Fruit fly (Drosophila melanogaster) whole organism, embryonic: Measurements from ENCODE around the gene Plzf.

ENCODE experiments used
- Atf6 ChIP-seq: fragments of 200-800 bp; sonication (Bioruptor generic); IDR thresholded peaks from 2 replicates; pipeline ENCODE4 v1.3.6; 2022; ENCODE audit warnings: missing biosample characterization, missing genetic modification characterization
- CG10979 ChIP-seq: fragments of 200-800 bp; sonication (Bioruptor generic); optimal IDR thresholded peaks from 2 replicates; lab custom pipeline; 2018; ENCODE audit warnings: missing biosample characterization, mild to moderate bottlenecking, missing genetic modification characterization, moderate library complexity
- CG12104 ChIP-seq: fragments of 200-800 bp; sonication (Bioruptor generic); optimal IDR thresholded peaks from 3 replicates; lab custom pipeline; 2016; ENCODE audit warnings: missing biosample characterization, missing genetic modification characterization
- CG12299 ChIP-seq: fragments of 200-800 bp; sonication (Bioruptor generic); optimal IDR thresholded peaks from 2 replicates; lab custom pipeline; 2018; ENCODE audit warnings: missing biosample characterization, mild to moderate bottlenecking, missing genetic modification characterization
- CG12659 ChIP-seq: fragments of 200-800 bp; sonication (Bioruptor generic); optimal IDR thresholded peaks from 3 replicates; lab custom pipeline; 2017; ENCODE audit warnings: mild to moderate bottlenecking, missing biosample characterization, missing genetic modification reagents, missing genetic modification characterization
- CG14667 ChIP-seq: fragments of 200-800 bp; sonication (Bioruptor generic); IDR thresholded peaks from 2 replicates; pipeline ENCODE4 v1.3.6; 2022; ENCODE audit warnings: missing biosample characterization, missing genetic modification characterization
- CG14710 ChIP-seq: fragments of 200-800 bp; sonication (Bioruptor generic); optimal IDR thresholded peaks from 3 replicates; lab custom pipeline; 2019; ENCODE audit warnings: missing biosample characterization, mild to moderate bottlenecking, missing genetic modification characterization, moderate library complexity
- CG17829 ChIP-seq: fragments of 200-800 bp; optimal IDR thresholded peaks from 2 replicates; lab custom pipeline; 2019; ENCODE audit warnings: missing biosample characterization, mild to moderate bottlenecking, missing genetic modification characterization, moderate library complexity
- CG18599 ChIP-seq: fragments of 200-800 bp; sonication (Bioruptor generic); optimal IDR thresholded peaks from 3 replicates; lab custom pipeline; 2017; ENCODE audit warnings: missing biosample characterization, missing genetic modification characterization, mild to moderate bottlenecking, moderate library complexity, missing genetic modification reagents
- CG2120 ChIP-seq: fragments of 200-800 bp; sonication (Bioruptor generic); optimal IDR thresholded peaks from 3 replicates; lab custom pipeline; 2016; ENCODE audit warnings: missing biosample characterization, missing genetic modification characterization
- CG2678 ChIP-seq: fragments of 200-800 bp; sonication (Bioruptor generic); optimal IDR thresholded peaks from 3 replicates; lab custom pipeline; 2019; ENCODE audit warnings: missing biosample characterization, mild to moderate bottlenecking, missing genetic modification characterization, moderate library complexity
- CG32532 ChIP-seq: fragments of 200-800 bp; sonication (Bioruptor generic); IDR thresholded peaks from 2 replicates; pipeline ENCODE4 v1.3.6; 2022; ENCODE audit warnings: missing biosample characterization, missing genetic modification characterization
- CG4282 ChIP-seq: fragments of 200-800 bp; sonication (Bioruptor generic); optimal IDR thresholded peaks from 2 replicates; lab custom pipeline; 2016; ENCODE audit warnings: missing biosample characterization, missing genetic modification characterization
- CG8089 ChIP-seq: fragments of 200-800 bp; sonication (Bioruptor generic); optimal IDR thresholded peaks from 3 replicates; lab custom pipeline; 2016; ENCODE audit warnings: missing biosample characterization, missing genetic modification characterization
- CG8290 ChIP-seq, 3 experiments: fragments of 200-800 bp; sonication (Bioruptor generic); optimal IDR thresholded peaks; 2 replicates each; lab custom pipeline; 2016 to 2019; ENCODE audit warnings: missing biosample characterization in 3 of 3, missing genetic modification characterization in 3 of 3, mild to moderate bottlenecking in 2 of 3, moderate library complexity in 1 of 3
- CG9797 ChIP-seq: fragments of 200-800 bp; sonication (Bioruptor generic); optimal IDR thresholded peaks from 3 replicates; lab custom pipeline; 2018; ENCODE audit warnings: missing biosample characterization, mild to moderate bottlenecking, missing genetic modification characterization
- D19A ChIP-seq: fragments of 200-800 bp; optimal IDR thresholded peaks from 3 replicates; lab custom pipeline; 2019; ENCODE audit warnings: missing biosample characterization, mild to moderate bottlenecking, missing genetic modification characterization, moderate library complexity
- D19B ChIP-seq: fragments of 200-800 bp; sonication (Bioruptor generic); optimal IDR thresholded peaks from 2 replicates; lab custom pipeline; 2017; ENCODE audit warnings: missing biosample characterization, mild to moderate bottlenecking, missing genetic modification characterization
- Dp ChIP-seq: fragments of 200-800 bp; sonication (Bioruptor generic); optimal IDR thresholded peaks from 2 replicates; lab custom pipeline; 2018; ENCODE audit warnings: missing biosample characterization, mild to moderate bottlenecking, missing genetic modification characterization, moderate library complexity
- Hr78 ChIP-seq, 2 experiments: fragments of 200-800 bp in 1 of 2; fragments of >200 bp in 1 of 2; sonication (Bioruptor generic) in 1 of 2; optimal IDR thresholded peaks; 2 replicates each; lab custom pipeline; 2017 to 2019; ENCODE audit warnings: missing biosample characterization in 2 of 2, missing genetic modification characterization in 2 of 2, mild to moderate bottlenecking in 1 of 2, moderate library complexity in 1 of 2
- MESR4 ChIP-seq: fragments of 200-800 bp; sonication (Bioruptor generic); optimal IDR thresholded peaks from 2 replicates; lab custom pipeline; 2018; ENCODE audit warnings: missing biosample characterization, mild to moderate bottlenecking, missing genetic modification characterization, moderate library complexity
- Neu2 ChIP-seq: fragments of 200-800 bp; sonication (Bioruptor generic); optimal IDR thresholded peaks from 3 replicates; lab custom pipeline; 2016; ENCODE audit warnings: missing biosample characterization, missing genetic modification characterization, borderline replicate concordance
- Opbp ChIP-seq: fragments of 200-800 bp; sonication (Bioruptor generic); IDR thresholded peaks from 3 replicates; pipeline ENCODE4 v1.3.6; 2022; ENCODE audit warnings: missing biosample characterization, missing genetic modification characterization; ENCODE audit not compliant: partially characterized antibody
- Pdp1 ChIP-seq, 2 experiments: fragments of 200-800 bp; sonication (Bioruptor generic); optimal IDR thresholded peaks; 3 replicates each; lab custom pipeline; 2016; ENCODE audit warnings: missing biosample characterization in 2 of 2, missing genetic modification characterization in 2 of 2, mild to moderate bottlenecking in 1 of 2, moderate library complexity in 1 of 2
- Sry-δ ChIP-seq: fragments of 200-800 bp; sonication (Bioruptor generic); optimal IDR thresholded peaks from 2 replicates; lab custom pipeline; 2016; ENCODE audit warnings: missing biosample characterization, missing genetic modification characterization
- Trl ChIP-seq, 3 experiments: fragments of >200 bp in 2 of 3; fragments of 200-800 bp in 1 of 3; sonication (Bioruptor generic) in 1 of 3; optimal IDR thresholded peaks; 2 replicates in 1 of 3; 3 replicates in 2 of 3; lab custom pipeline; 2016 to 2017; ENCODE audit warnings: missing biosample characterization in 1 of 3, missing genetic modification characterization in 1 of 3
- Vsx1 ChIP-seq: fragments of 200-800 bp; sonication (Bioruptor generic); optimal IDR thresholded peaks from 2 replicates; lab custom pipeline; 2017; ENCODE audit warnings: missing biosample characterization, mild to moderate bottlenecking, missing genetic modification characterization, missing genetic modification reagents
- ap ChIP-seq: fragments of 200-800 bp; sonication (Bioruptor generic); IDR thresholded peaks from 2 replicates; pipeline ENCODE4 v1.3.6; 2022; ENCODE audit warnings: missing biosample characterization, missing genetic modification characterization
- ara ChIP-seq: fragments of 200-800 bp; sonication (Bioruptor generic); IDR thresholded peaks from 2 replicates; pipeline ENCODE4 v1.3.6; 2022; ENCODE audit warnings: missing biosample characterization, missing genetic modification characterization
- ato ChIP-seq: fragments of 200-800 bp; sonication (Bioruptor generic); IDR thresholded peaks from 2 replicates; pipeline ENCODE4 v1.3.6; 2022; ENCODE audit warnings: missing biosample characterization, missing genetic modification characterization; ENCODE audit not compliant: partially characterized antibody
- az2 ChIP-seq: fragments of 200-800 bp; sonication (Bioruptor generic); optimal IDR thresholded peaks from 3 replicates; lab custom pipeline; 2016; ENCODE audit warnings: missing biosample characterization, missing genetic modification characterization
- da ChIP-seq: fragments of 200-800 bp; sonication (Bioruptor generic); optimal IDR thresholded peaks from 2 replicates; lab custom pipeline; 2016; ENCODE audit warnings: missing biosample characterization, missing genetic modification characterization
- disco-r ChIP-seq: fragments of 200-800 bp; sonication (Bioruptor generic); optimal IDR thresholded peaks from 2 replicates; lab custom pipeline; 2016; ENCODE audit warnings: missing biosample characterization, missing genetic modification characterization
- en ChIP-seq: fragments of 200-800 bp; sonication (Bioruptor generic); optimal IDR thresholded peaks from 2 replicates; lab custom pipeline; 2016; ENCODE audit warnings: missing biosample characterization, missing genetic modification characterization
- exex ChIP-seq: fragments of 200-800 bp; sonication (Bioruptor generic); optimal IDR thresholded peaks from 4 replicates; lab custom pipeline; 2018; ENCODE audit warnings: missing biosample characterization, mild to moderate bottlenecking, missing genetic modification characterization, moderate library complexity
- fd3F ChIP-seq: fragments of 200-800 bp; sonication (Bioruptor generic); optimal IDR thresholded peaks from 2 replicates; lab custom pipeline; 2018; ENCODE audit warnings: missing biosample characterization, mild to moderate bottlenecking, missing genetic modification characterization, moderate library complexity
- grau ChIP-seq: fragments of 200-800 bp; optimal IDR thresholded peaks from 3 replicates; lab custom pipeline; 2019; ENCODE audit warnings: missing biosample characterization, mild to moderate bottlenecking, missing genetic modification characterization, moderate library complexity
- gro ChIP-seq: fragments of 200-800 bp; sonication (Bioruptor generic); optimal IDR thresholded peaks from 2 replicates; lab custom pipeline; 2016; ENCODE audit warnings: missing biosample characterization, missing genetic modification characterization
- ind ChIP-seq: fragments of 200-800 bp; sonication (Bioruptor generic); optimal IDR thresholded peaks from 3 replicates; lab custom pipeline; 2016; ENCODE audit warnings: missing biosample characterization, missing genetic modification characterization
- pan ChIP-seq, 4 experiments: fragments of >200 bp in 3 of 4; fragments of 200-800 bp in 1 of 4; sonication (Bioruptor generic) in 1 of 4; optimal IDR thresholded peaks in 3 of 4; IDR thresholded peaks in 1 of 4; 2 replicates each; pipeline versions ENCODE4 v1.3.6 to Lab custom; 2017 to 2022; ENCODE audit warnings: missing biosample characterization in 2 of 4, missing genetic modification characterization in 2 of 4, mixed read lengths in 1 of 4
- pita ChIP-seq: fragments of 200-800 bp; sonication (Bioruptor generic); optimal IDR thresholded peaks from 2 replicates; lab custom pipeline; 2017; ENCODE audit warnings: missing biosample characterization, mild to moderate bottlenecking, missing genetic modification characterization
- row ChIP-seq: fragments of 200-800 bp; sonication (Bioruptor generic); IDR thresholded peaks from 3 replicates; pipeline ENCODE4 v1.3.6; 2022; ENCODE audit warnings: missing biosample characterization, missing genetic modification characterization
- sob ChIP-seq: fragments of 200-800 bp; sonication (Bioruptor generic); IDR thresholded peaks from 2 replicates; pipeline ENCODE4 v1.3.6; 2022; ENCODE audit warnings: missing biosample characterization, missing genetic modification characterization
- sqz ChIP-seq: fragments of 200-800 bp; sonication (Bioruptor generic); optimal IDR thresholded peaks from 3 replicates; lab custom pipeline; 2018; ENCODE audit warnings: missing biosample characterization, mild to moderate bottlenecking, missing genetic modification characterization
- tin ChIP-seq: fragments of 200-800 bp; sonication (Bioruptor generic); optimal IDR thresholded peaks from 3 replicates; lab custom pipeline; 2016; ENCODE audit warnings: missing biosample characterization, missing genetic modification characterization
- trh ChIP-seq: fragments of 200-800 bp; sonication (Bioruptor generic); optimal IDR thresholded peaks from 2 replicates; lab custom pipeline; 2016; ENCODE audit warnings: missing biosample characterization, missing genetic modification characterization
- unpg ChIP-seq: fragments of 200-800 bp; sonication (Bioruptor generic); optimal IDR thresholded peaks from 3 replicates; lab custom pipeline; 2018; ENCODE audit warnings: missing biosample characterization, mild to moderate bottlenecking, missing genetic modification characterization, moderate library complexity

Gene Plzf

DNA sequence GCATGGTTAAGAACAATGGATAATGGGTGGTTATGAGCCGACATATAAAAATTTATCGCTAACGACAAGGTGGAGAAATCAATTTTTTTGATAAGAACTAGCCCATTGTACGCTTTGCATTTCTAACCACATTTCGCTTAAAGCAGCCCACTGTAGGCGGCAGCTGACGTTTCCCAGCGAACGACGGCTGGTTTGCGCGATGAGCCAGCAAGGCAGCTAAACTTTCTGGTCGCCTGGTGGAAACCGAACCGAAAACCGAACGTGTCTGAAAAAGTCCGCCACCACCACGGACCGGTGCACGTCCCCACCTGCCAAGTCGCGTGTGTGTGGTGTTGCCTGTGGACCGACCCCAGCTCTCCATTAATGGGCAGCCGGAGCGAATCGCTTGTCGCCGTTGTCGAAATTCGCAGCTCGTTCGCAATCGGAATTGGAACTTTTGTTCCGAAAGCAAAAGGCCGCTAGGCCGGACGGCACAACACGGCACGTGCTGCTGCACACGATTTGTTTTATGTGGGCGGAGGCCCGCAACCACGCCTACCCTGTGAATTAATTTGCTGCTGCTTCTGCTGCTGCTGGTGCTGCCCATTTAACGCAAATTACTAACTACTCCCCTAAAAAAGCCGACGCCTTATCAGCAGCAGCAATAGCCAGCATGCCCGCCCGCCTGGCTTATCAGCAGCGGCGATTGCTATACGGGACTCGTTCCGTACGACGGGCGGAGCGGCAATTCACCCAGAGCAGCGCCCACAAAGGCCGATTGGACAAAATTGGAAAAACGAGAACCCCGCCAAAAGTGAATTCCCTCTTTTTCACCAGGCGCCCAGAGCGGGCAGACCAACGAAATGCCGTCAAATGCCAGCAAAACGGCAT, 45.6 kb downstream of the Plzf start (continued):
- TF ChIP-seq CG18599 (peak; percentile 58), pan (optimal IDR thresholded peaks at IDR 0.05; lab: Kevin White, UChicago) (no peak), pan (GFP tag; optimal IDR thresholded peaks at IDR 0.05 in 1 of 2, IDR thresholded peaks at IDR 0.05 in 1 of 2) (no peak), unpg (GFP tag; lab: Kevin White, UChicago) (peak; percentile 52), CG17829 (peak; percentile 19), ara (GFP tag; lab: Robert Waterston, UW) (no peak), sob (no peak), CG12299 (tag; lab: Kevin White, UChicago) (peak; percentile 27), az2 (GFP tag; lab: Kevin White, UChicago) (peak; percentile 53), fd3F (GFP tag; lab: Kevin White, UChicago) (peak; percentile 30), da (GFP tag; lab: Kevin White, UChicago) (peak; percentile 64), exex (tag; lab: Kevin White, UChicago) (peak; percentile 93), trh (GFP tag; lab: Kevin White, UChicago) (no peak), MESR4 (GFP tag; lab: Kevin White, UChicago) (no peak), CG4282 (GFP tag; lab: Kevin White, UChicago) (no peak), Opbp (no peak), ind (peak; percentile 36), Pdp1 (GFP tag; optimal IDR thresholded peaks at IDR 0.05; lab: Kevin White, UChicago) (peak in 1 of 2 experiments; percentile 14), grau (tag; lab: Kevin White, UChicago) (peak; percentile 47), row (no peak), CG8089 (GFP tag; lab: Kevin White, UChicago) (peak; percentile 8), Neu2 (no peak), Trl (optimal IDR thresholded peaks at IDR 0.05; lab: Kevin White, UChicago) (no peak), Trl (GFP tag; optimal IDR thresholded peaks at IDR 0.05; lab: Kevin White, UChicago) (peak; percentile 42), sqz (peak; percentile 30), D19B (GFP tag; lab: Kevin White, UChicago) (peak; percentile 10), CG8290 (GFP tag; optimal IDR thresholded peaks at IDR 0.05; lab: Kevin White, UChicago) (no peak), CG8290 (tag; optimal IDR thresholded peaks at IDR 0.05; lab: Kevin White, UChicago) (peak in 1 of 2 experiments; percentile 81), CG32532 (GFP tag; lab: Robert Waterston, UW) (no peak), Sry-δ (GFP tag; lab: Kevin White, UChicago) (no peak), Dp (no peak), tin (peak; percentile 32), CG2678 (tag; lab: Kevin White, UChicago) (peak; percentile 49), CG12659 (GFP tag; lab: Kevin White, UChicago) (peak; percentile 44), Hr78 (GFP tag; optimal IDR thresholded peaks at IDR 0.05; lab: Kevin White, UChicago) (peak in 1 of 2 experiments; percentile 91), Atf6 (GFP tag; lab: Robert Waterston, UW) (no peak), D19A (no peak), ap (no peak), CG9797 (no peak), CG10979 (tag; lab: Kevin White, UChicago) (peak; percentile 21), Vsx1 (GFP tag; lab: Kevin White, UChicago) (no peak), CG12104 (GFP tag; lab: Kevin White, UChicago) (peak; percentile 1), pita (no peak), CG14667 (GFP tag; lab: Robert Waterston, UW) (no peak), gro (GFP tag; lab: Kevin White, UChicago) (peak; percentile 72), CG2120 (GFP tag; lab: Kevin White, UChicago) (peak; percentile 48), en (no peak), CG14710 (tag; lab: Kevin White, UChicago) (no peak), ato (GFP tag; lab: Robert Waterston, UW) (no peak), disco-r (no peak)
